Worm (Caenorhabditis elegans): Measurements from ENCODE around the gene apx-1.

apx-1 gene

DNA sequence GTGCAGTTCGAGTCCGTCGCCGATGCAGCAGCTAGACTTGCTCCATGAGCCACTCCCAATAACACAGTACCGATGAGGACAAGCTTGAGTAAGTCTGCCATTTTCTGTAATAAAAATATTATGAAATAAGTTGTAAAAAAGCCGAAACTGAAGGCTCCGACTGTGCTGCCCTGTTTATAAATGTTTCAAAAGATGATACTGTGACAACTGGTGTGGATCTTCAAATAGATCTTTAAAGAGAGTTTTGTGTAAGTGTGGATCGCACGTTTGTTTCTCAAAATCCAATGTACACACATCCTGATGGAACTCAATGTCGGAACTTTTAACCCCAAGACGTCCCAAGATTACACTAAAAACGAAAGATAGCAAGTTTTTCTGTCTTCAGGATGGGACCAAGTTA is 41.3 kb upstream of the apx-1 start, which contains the start of gene C36C5.15:
Gene C36C5.15 (minus strand): TSS at position 101 of the 400 bp plus-strand sequence.
- TF ChIP-seq nhr-23 (tag; optimal IDR thresholded peaks at IDR 0.05), result no peak
- no peak for TF ChIP-seq ceh-16 (tag; optimal IDR thresholded peaks at IDR 0.05)
- no peak for TF ChIP-seq ztf-4 (tag; optimal IDR thresholded peaks at IDR 0.05)

ce11 chrV:3169838-3170237 is 40.2 kb upstream of the apx-1 start, which contains the start of gene srbc-6:
Gene srbc-6 (plus strand): TSS chrV:3170138.
- TF ChIP-seq pqm-1 (tag; optimal IDR thresholded peaks at IDR 0.05) (no peak), ceh-82 (tag; optimal IDR thresholded peaks at IDR 0.05) (no peak), nhr-237 (tag; optimal IDR thresholded peaks at IDR 0.05) (no peak), skn-1 (tag; optimal IDR thresholded peaks at IDR 0.05) (no peak), nhr-23 (tag; optimal IDR thresholded peaks at IDR 0.05) (no peak), fkh-10 (GFP tag; optimal IDR thresholded peaks at IDR 0.05) (no peak), zag-1 (tag; optimal IDR thresholded peaks at IDR 0.05) (no peak), mml-1 (tag; optimal IDR thresholded peaks at IDR 0.05) (no peak), elt-1 (tag; optimal IDR thresholded peaks at IDR 0.05) (no peak), tbx-2 (tag; optimal IDR thresholded peaks at IDR 0.05) (no peak)

DNA sequence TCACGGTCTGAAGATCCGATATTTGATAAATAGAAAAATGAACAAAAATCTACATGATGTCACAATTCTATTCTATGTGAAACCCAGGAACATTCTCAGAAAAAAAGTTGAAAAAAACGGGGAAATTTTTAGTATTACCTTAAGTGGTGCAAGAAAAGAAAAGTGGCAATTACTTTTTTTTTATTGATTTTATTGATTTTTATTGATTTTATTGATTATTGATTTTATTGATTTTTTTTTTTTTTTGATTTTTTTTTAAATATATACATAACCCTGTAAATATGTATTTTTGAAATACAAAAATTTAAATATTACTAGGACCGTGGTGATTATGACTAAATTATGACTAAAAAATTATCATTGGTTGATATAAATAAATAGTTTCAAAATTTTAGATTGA is 38.4 kb upstream of the apx-1 start:
- TF ChIP-seq hmg-11 (tag; optimal IDR thresholded peaks at IDR 0.05), result no peak
- TF ChIP-seq ceh-28 (tag; optimal IDR thresholded peaks at IDR 0.05), result peak; percentile 89

DNA sequence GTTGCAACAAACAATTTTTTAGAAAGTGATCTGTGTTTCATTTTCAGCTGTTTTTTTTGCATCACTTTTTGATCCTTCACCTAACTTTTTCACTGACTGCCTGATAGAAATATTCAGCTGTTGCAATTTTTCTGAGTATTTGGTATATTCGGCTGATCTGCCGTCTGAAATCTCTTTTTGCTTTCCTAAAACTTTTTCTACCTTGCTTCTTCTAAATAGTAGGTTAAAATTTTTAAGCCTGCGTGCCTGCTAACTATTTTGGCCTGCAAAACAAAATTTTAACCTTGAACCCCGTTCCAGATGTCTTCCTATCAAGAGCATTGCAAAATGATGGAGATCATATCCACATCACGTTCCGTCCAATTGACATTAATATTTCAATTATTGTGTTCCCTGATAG is 33.8 kb upstream of the apx-1 start, which contains the start of gene srab-8:
Gene srab-8 (plus strand): TSS at position 301 of the 400 bp plus-strand sequence.
- TF ChIP-seq unc-39 (tag; optimal IDR thresholded peaks at IDR 0.05), result no peak
- no peak for TF ChIP-seq ztf-4 (tag; optimal IDR thresholded peaks at IDR 0.05)
- no peak for TF ChIP-seq nfya-1 (tag; optimal IDR thresholded peaks at IDR 0.05; ENCODE audit: insufficient read depth)
- no peak for TF ChIP-seq lin-39 (tag; optimal IDR thresholded peaks at IDR 0.05)
- no peak for TF ChIP-seq nhr-12 (tag; optimal IDR thresholded peaks at IDR 0.05)
- no peak for TF ChIP-seq nhr-67 (tag; optimal IDR thresholded peaks at IDR 0.05)
- TF ChIP-seq snpc-4 (tag; optimal IDR thresholded peaks at IDR 0.05), result no peak
- no peak for TF ChIP-seq ceh-28 (tag; optimal IDR thresholded peaks at IDR 0.05)
- TF ChIP-seq nhr-28 (tag; optimal IDR thresholded peaks at IDR 0.05), result no peak
- TF ChIP-seq elt-3 (tag; optimal IDR thresholded peaks at IDR 0.05), result no peak

ce11 chrV:3185855-3186254 is 24.1 kb upstream of the apx-1 start:
- no peak for TF ChIP-seq jun-1 (tag; optimal IDR thresholded peaks at IDR 0.05)
- no peak for TF ChIP-seq zag-1 (tag; optimal IDR thresholded peaks at IDR 0.05)
- TF ChIP-seq ceh-16 (tag; optimal IDR thresholded peaks at IDR 0.05), result no peak
- no peak for TF ChIP-seq ama-1 (optimal IDR thresholded peaks at IDR 0.05)
- no peak for TF ChIP-seq egl-5 (tag; optimal IDR thresholded peaks at IDR 0.05)
- TF ChIP-seq ceh-9 (tag; optimal IDR thresholded peaks at IDR 0.05), result no peak
- no peak for TF ChIP-seq elt-3 (tag; optimal IDR thresholded peaks at IDR 0.05)
- no peak for TF ChIP-seq ceh-28 (tag; optimal IDR thresholded peaks at IDR 0.05)
- no peak for TF ChIP-seq lin-15B (tag; optimal IDR thresholded peaks at IDR 0.05)
- no peak for TF ChIP-seq elt-1 (tag; optimal IDR thresholded peaks at IDR 0.05)

DNA sequence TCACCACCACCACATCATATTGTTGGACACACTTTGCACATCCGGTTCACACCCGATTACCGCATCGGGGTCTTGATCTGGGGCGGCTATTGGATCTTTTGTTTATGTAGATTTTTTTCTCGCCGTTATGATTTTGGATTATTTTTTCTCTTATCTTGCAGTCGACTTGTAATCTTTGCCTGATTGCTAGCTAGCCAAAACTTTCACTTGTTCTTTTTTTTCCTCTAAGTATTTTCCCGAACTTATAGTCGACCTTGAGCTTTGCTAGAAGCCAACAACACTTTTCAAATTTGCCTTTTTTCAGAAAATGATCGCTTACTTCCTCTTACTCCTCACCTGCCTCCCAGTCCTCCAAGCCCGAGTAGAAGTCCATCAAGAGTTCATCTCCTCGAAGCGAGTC is 22.0 kb upstream of the apx-1 start, which contains the start of gene lag-2:
Gene lag-2 (plus strand): TSS at position 301 of the 400 bp plus-strand sequence.
- TF ChIP-seq nhr-25 (tag; optimal IDR thresholded peaks at IDR 0.05) (no peak), ceh-16 (tag; optimal IDR thresholded peaks at IDR 0.05) (no peak), ztf-11 (tag; optimal IDR thresholded peaks at IDR 0.05) (no peak), egl-5 (tag; optimal IDR thresholded peaks at IDR 0.05) (no peak), nhr-43 (tag; optimal IDR thresholded peaks at IDR 0.05; ENCODE audit: poor library complexity, severe bottlenecking) (no peak), pqm-1 (tag; optimal IDR thresholded peaks at IDR 0.05) (no peak), eor-1 (tag; optimal IDR thresholded peaks at IDR 0.05) (no peak), unc-39 (tag; optimal IDR thresholded peaks at IDR 0.05) (no peak), ceh-82 (tag; optimal IDR thresholded peaks at IDR 0.05) (no peak), fkh-10 (GFP tag; optimal IDR thresholded peaks at IDR 0.05) (no peak), pha-4 (tag; optimal IDR thresholded peaks at IDR 0.05) (no peak), nhr-12 (tag; optimal IDR thresholded peaks at IDR 0.05) (no peak)
